Worm (Caenorhabditis elegans) whole organism, mixed stage, embryonic: ENCODE data around the gene K08E7.4.
A peak's percentile ranks its signal among the peaks of the same experiment; 100 is the strongest.

Experiments used
- bed-3 ChIP-seq: fragments of 200-800 bp; sonication (Bioruptor generic); optimal IDR thresholded peaks from 3 replicates; lab custom pipeline; 2018; ENCODE audit warnings: mild to moderate bottlenecking, missing genetic modification characterization, moderate library complexity, missing compliant biosample characterization
- blmp-1 ChIP-seq: fragments of 150-350 bp; optimal IDR thresholded peaks from 2 replicates; lab custom pipeline; 2014; ENCODE audit warnings: missing biosample characterization, missing genetic modification characterization
- ceh-43 ChIP-seq: fragments of 200-800 bp; sonication (Bioruptor generic); optimal IDR thresholded peaks from 2 replicates; lab custom pipeline; 2018; ENCODE audit warnings: mild to moderate bottlenecking, missing genetic modification characterization, moderate library complexity, missing compliant biosample characterization
- ceh-83 ChIP-seq: fragments of 200-800 bp; sonication (Bioruptor generic); optimal IDR thresholded peaks from 2 replicates; lab custom pipeline; 2018; ENCODE audit warnings: mild to moderate bottlenecking, missing genetic modification characterization, missing compliant biosample characterization
- ces-1 ChIP-seq: fragments of 150-350 bp; optimal IDR thresholded peaks from 2 replicates; lab custom pipeline; 2014; ENCODE audit warnings: missing biosample characterization, missing genetic modification reagents, missing genetic modification characterization
- cnd-1 ChIP-seq: fragments of 200-800 bp; sonication (Bioruptor generic); optimal IDR thresholded peaks from 2 replicates; lab custom pipeline; 2018; ENCODE audit warnings: mild to moderate bottlenecking, missing genetic modification characterization, missing compliant biosample characterization
- flh-1 ChIP-seq: fragments of 200-800 bp; sonication (Bioruptor generic); optimal IDR thresholded peaks from 2 replicates; lab custom pipeline; 2018; ENCODE audit warnings: mild to moderate bottlenecking, missing genetic modification characterization, moderate library complexity, missing compliant biosample characterization
- hlh-1 ChIP-seq: fragments of 150-350 bp; optimal IDR thresholded peaks from 2 replicates; lab custom pipeline; 2014; ENCODE audit warnings: missing biosample characterization, missing genetic modification reagents, missing genetic modification characterization
- lin-13 ChIP-seq: fragments of 150-350 bp; optimal IDR thresholded peaks from 2 replicates; lab custom pipeline; 2014; ENCODE audit warnings: missing biosample characterization, missing genetic modification characterization
- lin-32 ChIP-seq: fragments of 200-800 bp; sonication (Bioruptor generic); optimal IDR thresholded peaks from 2 replicates; lab custom pipeline; 2018; ENCODE audit warnings: mild to moderate bottlenecking, missing genetic modification characterization, missing compliant biosample characterization
- lsy-2 ChIP-seq: fragments of 150-350 bp; optimal IDR thresholded peaks from 2 replicates; lab custom pipeline; 2014; ENCODE audit warnings: missing biosample characterization, missing genetic modification characterization
- mab-5 ChIP-seq: fragments of 150-350 bp; optimal IDR thresholded peaks from 2 replicates; lab custom pipeline; 2014; ENCODE audit warnings: missing biosample characterization, missing genetic modification characterization
- mep-1 ChIP-seq: fragments of 150-350 bp; optimal IDR thresholded peaks from 2 replicates; lab custom pipeline; 2017; ENCODE audit warnings: missing biosample characterization, missing genetic modification reagents, missing genetic modification characterization, inconsistent platforms
- mls-2 ChIP-seq: sonication (generic microtip); optimal IDR thresholded peaks from 2 replicates; lab custom pipeline; 2016; ENCODE audit warnings: mild to moderate bottlenecking, missing genetic modification characterization, moderate library complexity, missing compliant biosample characterization
- nhr-12 ChIP-seq: fragments of 150-350 bp; optimal IDR thresholded peaks from 2 replicates; lab custom pipeline; 2014; ENCODE audit warnings: missing biosample characterization, missing genetic modification characterization
- nhr-2 ChIP-seq: fragments of 150-350 bp; optimal IDR thresholded peaks from 2 replicates; lab custom pipeline; 2014; ENCODE audit warnings: missing biosample characterization, missing genetic modification characterization
- nhr-237 ChIP-seq: fragments of 150-350 bp; optimal IDR thresholded peaks from 2 replicates; lab custom pipeline; 2014; ENCODE audit warnings: missing biosample characterization, missing genetic modification characterization
- nhr-28 ChIP-seq: fragments of 150-350 bp; optimal IDR thresholded peaks from 2 replicates; lab custom pipeline; 2014; ENCODE audit warnings: missing biosample characterization, missing genetic modification characterization
- nhr-76 ChIP-seq: sonication (generic microtip); optimal IDR thresholded peaks from 2 replicates; lab custom pipeline; 2017; ENCODE audit warnings: missing biosample characterization, missing genetic modification characterization
- pha-4 ChIP-seq: fragments of 150-350 bp; optimal IDR thresholded peaks from 2 replicates; lab custom pipeline; 2018; ENCODE audit warnings: missing biosample characterization, missing genetic modification reagents, missing genetic modification characterization
- snpc-4 ChIP-seq: fragments of 150-350 bp; optimal IDR thresholded peaks from 2 replicates; lab custom pipeline; 2014; ENCODE audit warnings: missing biosample characterization, missing genetic modification characterization
- sptf-1 ChIP-seq: sonication (generic microtip); optimal IDR thresholded peaks from 2 replicates; lab custom pipeline; 2017; ENCODE audit warnings: mild to moderate bottlenecking, missing genetic modification characterization, moderate library complexity, missing compliant biosample characterization
- tbx-8 ChIP-seq: fragments of 200-800 bp; sonication (Bioruptor generic); optimal IDR thresholded peaks from 2 replicates; lab custom pipeline; 2018; ENCODE audit warnings: mild to moderate bottlenecking, missing genetic modification characterization, moderate library complexity, missing compliant biosample characterization
- unc-120 ChIP-seq: sonication (generic microtip); optimal IDR thresholded peaks from 2 replicates; lab custom pipeline; 2017; ENCODE audit warnings: missing genetic modification characterization, missing compliant biosample characterization; ENCODE audit not compliant: poor library complexity, severe bottlenecking
- unc-62 ChIP-seq: fragments of 150-350 bp; optimal IDR thresholded peaks from 2 replicates; lab custom pipeline; 2014; ENCODE audit warnings: missing biosample characterization, missing genetic modification reagents, missing genetic modification characterization
- zip-8 ChIP-seq: fragments of 150-350 bp; optimal IDR thresholded peaks from 2 replicates; lab custom pipeline; 2014; ENCODE audit warnings: missing biosample characterization, missing genetic modification characterization

The K08E7.4 gene

ce11 chrIV:12565933-12566540, 4.9 kb downstream of the K08E7.4 start, which contains the start of gene eak-7:
Gene eak-7 (minus strand): TSS chrIV:12565983.
- peak; percentile 61 for TF ChIP-seq ces-1
- no peak for TF ChIP-seq pha-4 (tag; lab: Kevin White, UChicago)

- TF ChIP-seq mab-5 = no peak
- TF ChIP-seq, all 35 proteins: peak for 0
Measured at ce11 chrIV:12560568-12560967, 10.4 kb downstream of the K08E7.4 start, which contains the start of gene snb-7. Gene snb-7 (plus strand): TSS chrIV:12560868.

ce11 chrIV:12558925-12559450, 12.0 kb downstream of the K08E7.4 start, which contains the start of the genes ZK795.2 and ZK795.3:
Gene ZK795.2 (minus strand): TSS chrIV:12558975.
Gene ZK795.3 (plus strand): TSS chrIV:12559365.
- TF ChIP-seq lsy-2 (tag; lab: Kevin White, UChicago) (peak; percentile 64), pha-4 (tag; lab: Kevin White, UChicago) (peak; percentile 15), nhr-237 (tag; lab: Kevin White, UChicago) (peak; percentile 45), nhr-12 (tag; lab: Kevin White, UChicago) (no peak), ces-1 (peak; percentile 53), hlh-1 (peak; percentile 0), mls-2 (tag; lab: Kevin White, UChicago) (no peak)

ce11 chrIV:12551944-12552343, 19.0 kb downstream of the K08E7.4 start:
- TF ChIP-seq nhr-28 (tag; lab: Kevin White, UChicago) (no peak), lin-13 (tag; lab: Kevin White, UChicago) (no peak), bed-3 (GFP tag; lab: Kevin White, UChicago) (no peak), lin-32 (peak; percentile 91), ces-1 (no peak), mep-1 (tag; lab: Kevin White, UChicago) (no peak), blmp-1 (tag; lab: Kevin White, UChicago) (no peak), nhr-2 (tag; lab: Kevin White, UChicago) (peak; percentile 92)
- TF ChIP-seq, all 35 proteins: peak for 2

ce11 chrIV:12549014-12549413, 21.9 kb downstream of the K08E7.4 start:
- TF ChIP-seq nhr-2 (tag; lab: Kevin White, UChicago) (peak; percentile 87), cnd-1 (tag; lab: Kevin White, UChicago) (peak; percentile 49), nhr-237 (tag; lab: Kevin White, UChicago) (no peak), unc-62 (peak; percentile 46), bed-3 (GFP tag; lab: Kevin White, UChicago) (no peak), zip-8 (peak; percentile 97), lin-32 (peak; percentile 43)
- TF ChIP-seq, all 35 proteins: peak for 5

- TF ChIP-seq tbx-8 (GFP tag; lab: Kevin White, UChicago) (no peak), unc-62 (no peak), flh-1 (GFP tag; lab: Kevin White, UChicago) (no peak), ceh-43 (no peak), unc-120 (tag; lab: Kevin White, UChicago) (no peak), nhr-28 (tag; lab: Kevin White, UChicago) (no peak), lsy-2 (tag; lab: Kevin White, UChicago) (no peak), cnd-1 (tag; lab: Kevin White, UChicago) (no peak), sptf-1 (tag; lab: Kevin White, UChicago) (no peak), mep-1 (tag; lab: Kevin White, UChicago) (no peak), lin-13 (tag; lab: Kevin White, UChicago) (no peak), snpc-4 (tag; lab: Kevin White, UChicago) (no peak)
Measured at ce11 chrIV:12547824-12548223, 23.1 kb downstream of the K08E7.4 start, which contains the start of gene ipmk-1. Gene ipmk-1 (plus strand): TSS chrIV:12548124.

- TF ChIP-seq ceh-83 (peak; percentile 44), zip-8 (peak; percentile 97), nhr-12 (tag; lab: Kevin White, UChicago) (no peak), nhr-76 (tag; lab: Kevin White, UChicago) (no peak), mls-2 (tag; lab: Kevin White, UChicago) (peak; percentile 46), cnd-1 (tag; lab: Kevin White, UChicago) (peak; percentile 58), ceh-43 (peak; percentile 47)
Measured at ce11 chrIV:12545902-12546301, 25.0 kb downstream of the K08E7.4 start.
